Fruit fly (Drosophila melanogaster): Measurements from ENCODE around the gene Rhau.

- TF ChIP-seq pros (GFP tag; optimal IDR thresholded peaks at IDR 0.05) (no peak), pzg (GFP tag; optimal IDR thresholded peaks at IDR 0.05) (no peak), CG8944 (GFP tag; optimal IDR thresholded peaks at IDR 0.05) (no peak), CG43689 (GFP tag; IDR thresholded peaks at IDR 0.05) (no peak), sug (tag; optimal IDR thresholded peaks at IDR 0.05) (no peak), CG10274 (GFP tag; optimal IDR thresholded peaks at IDR 0.05) (no peak), toy (GFP tag; IDR thresholded peaks at IDR 0.05) (no peak), CG3838 (GFP tag; optimal IDR thresholded peaks at IDR 0.05) (no peak), abd-A (tag; optimal IDR thresholded peaks at IDR 0.05) (no peak)
Observed at dm6 chr2L:20788050-20788449, 30.3 kb upstream of the Rhau start.

Measured in whole organism, embryonic.